Fruit fly (Drosophila melanogaster) whole organism, wandering third instar larva: ENCODE data around the gene Cyp318a1.

ENCODE experiments used
- Hnf4 ChIP-seq: fragments of 200-800 bp; sonication (Bioruptor generic); optimal IDR thresholded peaks from 2 replicates; lab custom pipeline; 2016; ENCODE audit warnings: missing biosample characterization, mild to moderate bottlenecking, missing genetic modification characterization
- N ChIP-seq: fragments of >200 bp; optimal IDR thresholded peaks from 2 replicates; lab custom pipeline; 2018; ENCODE audit warnings: missing biosample characterization, missing external identifiers, missing genetic modification characterization
- OdsH ChIP-seq: fragments of 200-800 bp; sonication (Bioruptor generic); optimal IDR thresholded peaks from 2 replicates; lab custom pipeline; 2016; ENCODE audit warnings: missing biosample characterization, mild to moderate bottlenecking, missing genetic modification characterization
- dmrt93B ChIP-seq: fragments of 200-800 bp; sonication (Bioruptor generic); optimal IDR thresholded peaks from 2 replicates; lab custom pipeline; 2018; ENCODE audit warnings: missing biosample characterization, mild to moderate bottlenecking, missing genetic modification characterization

DNA sequence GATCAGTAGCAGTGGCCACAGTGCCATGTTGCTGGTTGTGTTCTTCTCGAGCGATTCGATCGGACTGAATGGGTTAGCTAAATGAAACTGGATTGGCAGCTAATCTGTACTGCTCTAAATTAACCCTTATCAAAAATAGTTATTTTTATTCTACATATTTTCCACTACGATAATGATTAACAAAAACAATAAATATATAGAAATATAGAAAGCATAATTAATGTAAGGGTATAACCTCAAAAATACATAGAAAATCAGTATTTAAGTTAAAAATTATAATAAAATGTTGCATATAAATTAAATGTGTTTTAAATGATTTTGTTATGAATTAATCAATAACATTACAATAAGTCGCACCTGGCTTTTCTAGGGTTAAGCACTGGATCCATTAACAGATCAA is 1.0 kb upstream of the Cyp318a1 start, which contains the start of gene Cyp311a1:
- no peak for TF ChIP-seq Hnf4 (GFP tag; lab: Kevin White, UChicago)
- no peak for TF ChIP-seq dmrt93B (GFP tag; lab: Kevin White, UChicago)
- TF ChIP-seq N (GFP tag; lab: Kevin White, UChicago): no peak
- no peak for TF ChIP-seq OdsH (GFP tag; lab: Kevin White, UChicago)
